Fruit fly (Drosophila melanogaster): ENCODE data around the gene CG3566.

Gene CG3566

dm6 chrX:6276590-6276989, at the start of gene CG3566:
CG3566 (minus strand) TSS chrX:6276724.
- TF ChIP-seq CG8478 (optimal IDR thresholded peaks at IDR 0.05) (no peak), CTCF (optimal IDR thresholded peaks at IDR 0.05) (no peak)

- TF ChIP-seq CTCF (optimal IDR thresholded peaks at IDR 0.05) = no peak
- TF ChIP-seq CG8478 (optimal IDR thresholded peaks at IDR 0.05) = no peak
Measured at dm6 chrX:6316858-6317474, 40.4 kb upstream of the CG3566 start.

- TF ChIP-seq CG8478 (optimal IDR thresholded peaks at IDR 0.05) (no peak), CTCF (optimal IDR thresholded peaks at IDR 0.05) (no peak)
Measured at dm6 chrX:6315583-6315982, 39.1 kb upstream of the CG3566 start.

dm6 chrX:6311516-6311915, 35.0 kb upstream of the CG3566 start:
- TF ChIP-seq CG8478 (optimal IDR thresholded peaks at IDR 0.05) (no peak), CTCF (optimal IDR thresholded peaks at IDR 0.05) (no peak)

- TF ChIP-seq CTCF (optimal IDR thresholded peaks at IDR 0.05) = no peak
- TF ChIP-seq CG8478 (optimal IDR thresholded peaks at IDR 0.05) = no peak
Measured at dm6 chrX:6310408-6310807, 33.9 kb upstream of the CG3566 start.

dm6 chrX:6308852-6309251, 32.3 kb upstream of the CG3566 start, which contains the start of gene CG15894:
CG15894 (plus strand) TSS chrX:6309212.
- no peak for TF ChIP-seq CG8478 (optimal IDR thresholded peaks at IDR 0.05)
- no peak for TF ChIP-seq CTCF (optimal IDR thresholded peaks at IDR 0.05)

- TF ChIP-seq CG8478 (optimal IDR thresholded peaks at IDR 0.05) = no peak
- no peak for TF ChIP-seq CTCF (optimal IDR thresholded peaks at IDR 0.05)
Measured at dm6 chrX:6305317-6305716, 28.8 kb upstream of the CG3566 start.

dm6 chrX:6304203-6304602, 27.7 kb upstream of the CG3566 start:
- no peak for TF ChIP-seq CTCF (optimal IDR thresholded peaks at IDR 0.05)
- no peak for TF ChIP-seq CG8478 (optimal IDR thresholded peaks at IDR 0.05)

- TF ChIP-seq CTCF (optimal IDR thresholded peaks at IDR 0.05) = no peak
- TF ChIP-seq CG8478 (optimal IDR thresholded peaks at IDR 0.05) = no peak
Measured at dm6 chrX:6303675-6304074, 27.2 kb upstream of the CG3566 start, which contains the start of gene CG3823. CG3823 (plus strand) TSS chrX:6303975.

- TF ChIP-seq CG8478 (optimal IDR thresholded peaks at IDR 0.05) (no peak), CTCF (optimal IDR thresholded peaks at IDR 0.05) (no peak)
Measured at dm6 chrX:6303196-6303595, 26.7 kb upstream of the CG3566 start.

- TF ChIP-seq CG8478 (optimal IDR thresholded peaks at IDR 0.05) (no peak), CTCF (optimal IDR thresholded peaks at IDR 0.05) (no peak)
Measured at dm6 chrX:6301052-6301451, 24.5 kb upstream of the CG3566 start, which contains the start of gene CG12219. CG12219 (minus strand) TSS chrX:6301285.

dm6 chrX:6295129-6295539, 18.6 kb upstream of the CG3566 start, which contains the start of the genes CG15891 and CG3815:
CG15891 (minus strand) TSS chrX:6295345.
CG3815 (plus strand) TSS chrX:6295389.
- TF ChIP-seq CG8478 (optimal IDR thresholded peaks at IDR 0.05) (no peak), CTCF (optimal IDR thresholded peaks at IDR 0.05) (no peak)

dm6 chrX:6294243-6294642, 17.7 kb upstream of the CG3566 start, which contains the start of gene CG15892:
CG15892 (minus strand) TSS chrX:6294343.
- TF ChIP-seq CG8478 (optimal IDR thresholded peaks at IDR 0.05) (no peak), CTCF (optimal IDR thresholded peaks at IDR 0.05) (no peak)

dm6 chrX:6291083-6291699, 14.7 kb upstream of the CG3566 start, which contains the start of the genes Rpt4 and mldr:
Rpt4 (minus strand) TSS chrX:6291245.
mldr (plus strand) TSS chrX:6291303.
- peak in 1 of 2 experiments; percentile 25 for TF ChIP-seq CTCF (optimal IDR thresholded peaks at IDR 0.05)
- TF ChIP-seq CG8478 (optimal IDR thresholded peaks at IDR 0.05) = no peak

dm6 chrX:6287842-6288241, 11.3 kb upstream of the CG3566 start, which contains the start of the genes Top3beta and wuho:
Top3beta (minus strand) TSS chrX:6287990.
wuho (plus strand) TSS chrX:6288100.
- TF ChIP-seq CTCF (optimal IDR thresholded peaks at IDR 0.05) (peak; percentile 46 to 48), CG8478 (optimal IDR thresholded peaks at IDR 0.05) (no peak)

- TF ChIP-seq CG8478 (optimal IDR thresholded peaks at IDR 0.05) = no peak
- TF ChIP-seq CTCF (optimal IDR thresholded peaks at IDR 0.05) = no peak
Measured at dm6 chrX:6283470-6283869, 6.9 kb upstream of the CG3566 start, which contains the start of gene CG11700. CG11700 (minus strand) TSS chrX:6283575.
